Worm (Caenorhabditis elegans) whole organism, L4 larva: Measurements from ENCODE around the gene C36E6.8.

Experiments used
- D1046.2 ChIP-seq: fragments of 200-800 bp; sonication (Bioruptor generic); IDR thresholded peaks from 2 replicates; pipeline ENCODE4 v1.3.6; 2022; ENCODE audit warnings: missing genetic modification characterization, missing compliant biosample characterization
- F10B5.3 ChIP-seq: sonication (generic microtip); optimal IDR thresholded peaks from 2 replicates; lab custom pipeline; 2016; ENCODE audit warnings: mild to moderate bottlenecking, missing genetic modification characterization, missing compliant biosample characterization
- R02D3.7 ChIP-seq: fragments of 150-350 bp; sonication (generic microtip); optimal IDR thresholded peaks from 3 replicates; lab custom pipeline; 2014; ENCODE audit warnings: missing biosample characterization, missing genetic modification characterization
- T26A8.4 ChIP-seq: fragments of 200-800 bp; sonication (Bioruptor generic); IDR thresholded peaks from 2 replicates; pipeline ENCODE4 v1.3.6; 2022; ENCODE audit warnings: missing genetic modification characterization, missing compliant biosample characterization
- aha-1 ChIP-seq: fragments of 150-350 bp; peaks from one replicate; lab custom pipeline; 2014; ENCODE audit warnings: missing biosample characterization, missing genetic modification characterization
- ama-1 ChIP-seq: fragments of 150-350 bp; optimal IDR thresholded peaks from 2 replicates; lab custom pipeline; 2014; ENCODE audit warnings: inconsistent platforms, mixed read lengths
- ceh-28 ChIP-seq: fragments of 150-350 bp; optimal IDR thresholded peaks from 2 replicates; lab custom pipeline; 2014; ENCODE audit warnings: missing biosample characterization, missing genetic modification reagents, missing genetic modification characterization
- ceh-32 ChIP-seq: sonication (generic microtip); optimal IDR thresholded peaks from 2 replicates; lab custom pipeline; 2016; ENCODE audit warnings: mild to moderate bottlenecking, missing genetic modification characterization, missing compliant biosample characterization; ENCODE audit not compliant: poor library complexity
- ceh-44 ChIP-seq: fragments of 200-800 bp; sonication (Bioruptor generic); IDR thresholded peaks from 2 replicates; pipeline ENCODE4 v1.3.6; 2022; ENCODE audit warnings: missing genetic modification reagents, missing genetic modification characterization, missing compliant biosample characterization
- ceh-62 ChIP-seq: sonication (generic microtip); optimal IDR thresholded peaks from 2 replicates; lab custom pipeline; 2017; ENCODE audit warnings: missing biosample characterization, missing genetic modification characterization
- ceh-82 ChIP-seq: sonication (generic microtip); optimal IDR thresholded peaks from 2 replicates; lab custom pipeline; 2017; ENCODE audit warnings: missing biosample characterization, missing genetic modification characterization
- ctbp-1 ChIP-seq: fragments of 200-800 bp; sonication (Bioruptor generic); IDR thresholded peaks from 2 replicates; pipeline ENCODE4 v1.3.6; 2022; ENCODE audit warnings: missing genetic modification reagents, missing genetic modification characterization, missing compliant biosample characterization
- daf-16 ChIP-seq, 3 experiments: sonication (generic microtip); optimal IDR thresholded peaks; 2 replicates each; lab custom pipeline; 2016 to 2017; ENCODE audit warnings: missing genetic modification characterization in 3 of 3, missing genetic modification reagents in 3 of 3, mild to moderate bottlenecking in 2 of 3, missing compliant biosample characterization in 2 of 3, missing biosample characterization in 1 of 3, moderate library complexity in 1 of 3
- dmd-6 ChIP-seq: fragments of 200-800 bp; sonication (Bioruptor generic); IDR thresholded peaks from 2 replicates; pipeline ENCODE4 v1.3.6; 2022; ENCODE audit warnings: missing genetic modification reagents, missing genetic modification characterization, missing compliant biosample characterization
- dmd-8 ChIP-seq: fragments of 200-800 bp; sonication (Bioruptor generic); IDR thresholded peaks from 2 replicates; pipeline ENCODE4 v1.3.6; 2022; ENCODE audit warnings: missing genetic modification characterization, missing compliant biosample characterization
- dpl-1 ChIP-seq: fragments of 150-350 bp; optimal IDR thresholded peaks from 2 replicates; lab custom pipeline; 2014; ENCODE audit warnings: missing biosample characterization, missing genetic modification reagents, missing genetic modification characterization
- egl-27 ChIP-seq: sonication (generic microtip); optimal IDR thresholded peaks from 3 replicates; lab custom pipeline; 2017; ENCODE audit warnings: missing biosample characterization, missing genetic modification reagents, missing genetic modification characterization
- egl-43 ChIP-seq: fragments of 200-800 bp; sonication (Bioruptor generic); IDR thresholded peaks from 2 replicates; pipeline ENCODE4 v1.3.6; 2022; ENCODE audit warnings: missing genetic modification reagents, missing genetic modification characterization, missing compliant biosample characterization
- fkh-10 ChIP-seq: fragments of 150-350 bp; optimal IDR thresholded peaks from 2 replicates; lab custom pipeline; 2014; ENCODE audit warnings: missing biosample characterization, missing genetic modification reagents, missing genetic modification characterization
- hif-1 ChIP-seq, 2 experiments: sonication (generic microtip); optimal IDR thresholded peaks; 2 replicates each; lab custom pipeline; 2016 to 2017; ENCODE audit warnings: missing compliant biosample characterization in 2 of 2, missing genetic modification characterization in 2 of 2, missing genetic modification reagents in 2 of 2, missing genotype in 2 of 2, mild to moderate bottlenecking in 1 of 2
- hlh-11 ChIP-seq: fragments of 200-800 bp; sonication (Bioruptor generic); optimal IDR thresholded peaks from 2 replicates; lab custom pipeline; 2018; ENCODE audit warnings: mild to moderate bottlenecking, missing genetic modification characterization, missing compliant biosample characterization
- hlh-30 ChIP-seq: sonication (generic microtip); optimal IDR thresholded peaks from 2 replicates; lab custom pipeline; 2017; ENCODE audit warnings: antibody characterized with exemption, mild to moderate bottlenecking, missing genetic modification characterization, missing compliant biosample characterization; ENCODE audit not compliant: insufficient read depth
- hmg-1.1 ChIP-seq: fragments of 200-800 bp; sonication (Bioruptor generic); IDR thresholded peaks from 2 replicates; pipeline ENCODE4 v1.3.6; 2022; ENCODE audit warnings: missing genetic modification reagents, missing genetic modification characterization, missing compliant biosample characterization
- jun-1 ChIP-seq: fragments of 150-350 bp; optimal IDR thresholded peaks from 2 replicates; lab custom pipeline; 2014; ENCODE audit warnings: missing biosample characterization, missing genetic modification reagents, missing genetic modification characterization
- lin-13 ChIP-seq: fragments of 150-350 bp; optimal IDR thresholded peaks from 2 replicates; lab custom pipeline; 2014; ENCODE audit warnings: missing biosample characterization, missing genetic modification reagents, missing genetic modification characterization
- lin-38 ChIP-seq: fragments of 200-800 bp; sonication (Bioruptor generic); IDR thresholded peaks from 2 replicates; pipeline ENCODE4 v1.3.6; 2022; ENCODE audit warnings: missing genetic modification reagents, missing genetic modification characterization, missing compliant biosample characterization
- lsy-2 ChIP-seq, 2 experiments: fragments of 150-350 bp in 1 of 2; sonication (generic microtip) in 1 of 2; optimal IDR thresholded peaks; 2 replicates each; lab custom pipeline; 2014 to 2017; ENCODE audit warnings: missing biosample characterization in 2 of 2, missing genetic modification characterization in 2 of 2
- madf-9 ChIP-seq: fragments of 200-800 bp; sonication (Bioruptor generic); conservative IDR thresholded peaks from 2 replicates; pipeline ENCODE4 v1.3.6; 2022; ENCODE audit warnings: missing genetic modification reagents, missing genetic modification characterization, missing compliant biosample characterization
- mep-1 ChIP-seq: fragments of 150-350 bp; sonication (generic microtip); optimal IDR thresholded peaks from 3 replicates; lab custom pipeline; 2014; ENCODE audit warnings: missing biosample characterization, missing genetic modification characterization
- mes-2 ChIP-seq: sonication (generic microtip); optimal IDR thresholded peaks from 2 replicates; lab custom pipeline; 2016; ENCODE audit warnings: missing genotype, mild to moderate bottlenecking, missing genetic modification characterization, missing compliant biosample characterization; ENCODE audit not compliant: poor library complexity, severe bottlenecking
- mxl-3 ChIP-seq: fragments of 200-800 bp; sonication (Bioruptor generic); optimal IDR thresholded peaks from 2 replicates; lab custom pipeline; 2018; ENCODE audit warnings: mild to moderate bottlenecking, missing genetic modification characterization, missing compliant biosample characterization
- nhr-102 ChIP-seq: sonication (generic microtip); optimal IDR thresholded peaks from 2 replicates; lab custom pipeline; 2016; ENCODE audit warnings: mild to moderate bottlenecking, missing genetic modification characterization, moderate library complexity, missing compliant biosample characterization
- nhr-11 ChIP-seq: fragments of 150-350 bp; optimal IDR thresholded peaks from 2 replicates; lab custom pipeline; 2014; ENCODE audit warnings: missing biosample characterization, missing genetic modification characterization
- nhr-28 ChIP-seq: fragments of 150-350 bp; optimal IDR thresholded peaks from 2 replicates; lab custom pipeline; 2014; ENCODE audit warnings: missing biosample characterization, missing genetic modification characterization
- nhr-41 ChIP-seq: fragments of 200-800 bp; sonication (Bioruptor generic); IDR thresholded peaks from 2 replicates; pipeline ENCODE4 v1.3.6; 2022; ENCODE audit warnings: missing genetic modification reagents, missing genetic modification characterization, missing compliant biosample characterization
- nhr-42 ChIP-seq: fragments of 200-800 bp; sonication (Bioruptor generic); IDR thresholded peaks from 2 replicates; pipeline ENCODE4 v1.3.6; 2022; ENCODE audit warnings: missing genetic modification characterization, missing compliant biosample characterization
- nhr-6 ChIP-seq: fragments of 150-350 bp; optimal IDR thresholded peaks from 2 replicates; lab custom pipeline; 2014; ENCODE audit warnings: missing biosample characterization, missing genetic modification characterization
- php-3 ChIP-seq: fragments of 200-800 bp; sonication (Bioruptor generic); IDR thresholded peaks from 2 replicates; pipeline ENCODE4 v1.3.6; 2022; ENCODE audit warnings: missing genetic modification reagents, missing genetic modification characterization, missing compliant biosample characterization
- rbr-2 ChIP-seq: sonication (generic microtip); optimal IDR thresholded peaks from 2 replicates; lab custom pipeline; 2016; ENCODE audit warnings: missing genotype, missing genetic modification characterization, missing compliant biosample characterization
- snpc-4 ChIP-seq: fragments of 150-350 bp; optimal IDR thresholded peaks from 2 replicates; lab custom pipeline; 2014; ENCODE audit warnings: missing biosample characterization, missing genetic modification characterization
- spr-3 ChIP-seq: fragments of 200-800 bp; sonication (Bioruptor generic); optimal IDR thresholded peaks from 2 replicates; lab custom pipeline; 2018; ENCODE audit warnings: mild to moderate bottlenecking, missing genetic modification characterization, missing compliant biosample characterization
- unc-130 ChIP-seq: sonication (generic microtip); optimal IDR thresholded peaks from 2 replicates; lab custom pipeline; 2016; ENCODE audit warnings: missing genetic modification reagents, missing genetic modification characterization, missing compliant biosample characterization
- zip-11 ChIP-seq: fragments of 200-800 bp; sonication (Bioruptor generic); IDR thresholded peaks from 2 replicates; pipeline ENCODE4 v1.3.6; 2022; ENCODE audit warnings: missing genetic modification characterization, missing compliant biosample characterization

Gene C36E6.8

ce11 chrX:17428803-17429202 is 9.7 kb upstream of the C36E6.8 start, which contains the start of gene pbo-6:
pbo-6 (plus strand) TSS chrX:17429042.
- TF ChIP-seq nhr-41 (GFP tag; lab: Robert Waterston, UW) (no peak), lin-13 (GFP tag; lab: Kevin White, UChicago) (no peak)

- TF ChIP-seq madf-9 (GFP tag; lab: Robert Waterston, UW), result 0 out of 2 replicates have a peak, but pooled peaks have one; percentile 16
- peak in 1 of 2 experiments; percentile 15 for TF ChIP-seq hif-1 (tag; optimal IDR thresholded peaks at IDR 0.05; lab: Kevin White, UChicago)
- no peak for TF ChIP-seq ceh-82
- no peak for TF ChIP-seq ceh-62 (tag; lab: Kevin White, UChicago)
- 0 out of 2 replicates have a peak, but pooled peaks have one; percentile 16 for TF ChIP-seq nhr-42 (GFP tag; lab: Robert Waterston, UW)
- no peak for TF ChIP-seq egl-43 (GFP tag; lab: Robert Waterston, UW)
- 0 out of 2 replicates have a peak, but pooled peaks have one; percentile 29 for TF ChIP-seq ctbp-1 (GFP tag; lab: Robert Waterston, UW)
- TF ChIP-seq mep-1 (tag; lab: Kevin White, UChicago), result peak; percentile 36
- TF ChIP-seq nhr-11, result peak; percentile 1
- TF ChIP-seq jun-1 (tag; lab: Kevin White, UChicago), result no peak
- no peak for TF ChIP-seq ceh-28 (tag; lab: Kevin White, UChicago)
- no peak for TF ChIP-seq unc-130 (GFP tag; lab: Kevin White, UChicago)
- no peak for TF ChIP-seq zip-11 (GFP tag; lab: Robert Waterston, UW)
- no peak for TF ChIP-seq fkh-10 (GFP tag; lab: Kevin White, UChicago)
- peak; percentile 43 for TF ChIP-seq hlh-30 (tag; lab: Kevin White, UChicago)
- peak; percentile 31; the same call in 1 of the 2 replicates for TF ChIP-seq hmg-1.1
- no peak for TF ChIP-seq lin-38 (GFP tag; lab: Robert Waterston, UW)
- no peak for TF ChIP-seq R02D3.7 (tag; lab: Kevin White, UChicago)
- TF ChIP-seq ceh-44 (GFP tag; lab: Robert Waterston, UW), result no peak
- TF ChIP-seq php-3, result no peak
- TF ChIP-seq D1046.2, result peak; percentile 92
- no peak for TF ChIP-seq nhr-6 (tag; lab: Kevin White, UChicago)
- peak; percentile 44; the same call in 1 of the 2 replicates for TF ChIP-seq dmd-6 (GFP tag; lab: Robert Waterston, UW)
- TF ChIP-seq nhr-102 (tag; lab: Kevin White, UChicago), result no peak
- peak; percentile 30 for TF ChIP-seq hlh-11 (tag; lab: Kevin White, UChicago)
- peak; percentile 15 for TF ChIP-seq mxl-3 (GFP tag; lab: Kevin White, UChicago)
- TF ChIP-seq ceh-32, result no peak
- no peak for TF ChIP-seq dmd-8 (GFP tag; lab: Robert Waterston, UW)
- TF ChIP-seq daf-16 (GFP tag; optimal IDR thresholded peaks at IDR 0.05; lab: Kevin White, UChicago), result no peak
- TF ChIP-seq daf-16 (tag; optimal IDR thresholded peaks at IDR 0.05; lab: Kevin White, UChicago), result peak; percentile 18
- no peak for TF ChIP-seq spr-3 (GFP tag; lab: Kevin White, UChicago)
- no peak for TF ChIP-seq ama-1 (lab: Kevin White, UChicago)
- TF ChIP-seq dpl-1 (GFP tag; lab: Kevin White, UChicago), result no peak
- peak; percentile 54 for TF ChIP-seq mes-2 (tag; lab: Kevin White, UChicago)
- TF ChIP-seq egl-27 (tag; lab: Kevin White, UChicago), result no peak
- no peak for TF ChIP-seq F10B5.3 (tag; lab: Kevin White, UChicago)
- no peak for TF ChIP-seq T26A8.4
- peak; percentile 17 for TF ChIP-seq nhr-28 (tag; lab: Kevin White, UChicago)
- TF ChIP-seq snpc-4 (tag; lab: Kevin White, UChicago), result no peak
- TF ChIP-seq lsy-2 (tag; optimal IDR thresholded peaks at IDR 0.05; lab: Kevin White, UChicago), result peak; percentile 70 to 95
- peak; percentile 35 for TF ChIP-seq rbr-2
- peak; percentile 70 for TF ChIP-seq aha-1
Observed at ce11 chrX:17434234-17434633, 4.3 kb upstream of the C36E6.8 start, which contains the start of gene fubl-3. fubl-3 (plus strand) TSS chrX:17434445.
